Worm (Caenorhabditis elegans) whole organism, L4 larva: ENCODE data around the gene pyr-1.

ENCODE experiments used
- F10B5.3 ChIP-seq: sonication (generic microtip); optimal IDR thresholded peaks from 2 replicates; lab custom pipeline; 2016; ENCODE audit warnings: mild to moderate bottlenecking, missing genetic modification characterization, missing compliant biosample characterization
- F49E8.2 ChIP-seq: sonication (generic microtip); optimal IDR thresholded peaks from 2 replicates; lab custom pipeline; 2016; ENCODE audit warnings: missing compliant biosample characterization, mild to moderate bottlenecking, missing genetic modification characterization, borderline replicate concordance
- Y5F2A.4 ChIP-seq: fragments of 200-800 bp; sonication (Bioruptor generic); optimal IDR thresholded peaks from 2 replicates; lab custom pipeline; 2018; ENCODE audit warnings: mild to moderate bottlenecking, missing genetic modification characterization, missing compliant biosample characterization
- ZK546.5 ChIP-seq, 2 experiments: sonication (generic microtip); optimal IDR thresholded peaks; 2 replicates each; lab custom pipeline; 2017; ENCODE audit warnings: missing biosample characterization in 2 of 2, missing genetic modification characterization in 2 of 2
- ama-1 ChIP-seq: fragments of 150-350 bp; optimal IDR thresholded peaks from 2 replicates; lab custom pipeline; 2014; ENCODE audit warnings: inconsistent platforms, mixed read lengths
- arid-1 ChIP-seq: fragments of 200-800 bp; sonication (Bioruptor generic); conservative IDR thresholded peaks from 2 replicates; pipeline ENCODE4 v1.3.6; 2022; ENCODE audit warnings: missing genetic modification reagents, missing genetic modification characterization, missing compliant biosample characterization
- attf-4 ChIP-seq: sonication (generic microtip); optimal IDR thresholded peaks from 3 replicates; lab custom pipeline; 2017; ENCODE audit warnings: missing biosample characterization, missing genetic modification characterization
- ceh-20 ChIP-seq: fragments of 200-800 bp; sonication (Bioruptor generic); IDR thresholded peaks from 2 replicates; pipeline ENCODE4 v1.3.6; 2022; ENCODE audit warnings: missing genetic modification reagents, missing genetic modification characterization, missing compliant biosample characterization
- ceh-44 ChIP-seq: fragments of 200-800 bp; sonication (Bioruptor generic); IDR thresholded peaks from 2 replicates; pipeline ENCODE4 v1.3.6; 2022; ENCODE audit warnings: missing genetic modification reagents, missing genetic modification characterization, missing compliant biosample characterization
- ces-1 ChIP-seq: fragments of 150-350 bp; sonication (generic microtip); optimal IDR thresholded peaks from 4 replicates; lab custom pipeline; 2014; ENCODE audit warnings: missing biosample characterization, missing genetic modification reagents, missing genetic modification characterization
- daf-16 ChIP-seq, 3 experiments: sonication (generic microtip); optimal IDR thresholded peaks; 2 replicates each; lab custom pipeline; 2016 to 2017; ENCODE audit warnings: missing genetic modification characterization in 3 of 3, missing genetic modification reagents in 3 of 3, mild to moderate bottlenecking in 2 of 3, missing compliant biosample characterization in 2 of 3, missing biosample characterization in 1 of 3, moderate library complexity in 1 of 3
- dmd-8 ChIP-seq: fragments of 200-800 bp; sonication (Bioruptor generic); IDR thresholded peaks from 2 replicates; pipeline ENCODE4 v1.3.6; 2022; ENCODE audit warnings: missing genetic modification characterization, missing compliant biosample characterization
- dpl-1 ChIP-seq: fragments of 150-350 bp; optimal IDR thresholded peaks from 2 replicates; lab custom pipeline; 2014; ENCODE audit warnings: missing biosample characterization, missing genetic modification reagents, missing genetic modification characterization
- duxl-1 ChIP-seq: sonication (generic microtip); optimal IDR thresholded peaks from 2 replicates; lab custom pipeline; 2016; ENCODE audit warnings: mild to moderate bottlenecking, missing genetic modification characterization, moderate library complexity, missing compliant biosample characterization; ENCODE audit not compliant: poor library complexity
- dve-1 ChIP-seq: sonication (generic microtip); optimal IDR thresholded peaks from 2 replicates; lab custom pipeline; 2017; ENCODE audit warnings: antibody characterized with exemption, mild to moderate bottlenecking, missing genetic modification characterization, missing compliant biosample characterization; ENCODE audit not compliant: insufficient read depth
- egl-27 ChIP-seq: sonication (generic microtip); optimal IDR thresholded peaks from 3 replicates; lab custom pipeline; 2017; ENCODE audit warnings: missing biosample characterization, missing genetic modification reagents, missing genetic modification characterization
- egl-43 ChIP-seq: fragments of 200-800 bp; sonication (Bioruptor generic); IDR thresholded peaks from 2 replicates; pipeline ENCODE4 v1.3.6; 2022; ENCODE audit warnings: missing genetic modification reagents, missing genetic modification characterization, missing compliant biosample characterization
- fkh-10 ChIP-seq: fragments of 150-350 bp; optimal IDR thresholded peaks from 2 replicates; lab custom pipeline; 2014; ENCODE audit warnings: missing biosample characterization, missing genetic modification reagents, missing genetic modification characterization
- fos-1 ChIP-seq: fragments of 150-350 bp; optimal IDR thresholded peaks from 2 replicates; lab custom pipeline; 2014; ENCODE audit warnings: missing biosample characterization, missing genetic modification characterization
- gei-8 ChIP-seq: fragments of 200-800 bp; sonication (Bioruptor generic); optimal IDR thresholded peaks from 2 replicates; lab custom pipeline; 2018; ENCODE audit warnings: mild to moderate bottlenecking, missing genetic modification characterization, missing compliant biosample characterization
- hmg-1.1 ChIP-seq: fragments of 200-800 bp; sonication (Bioruptor generic); IDR thresholded peaks from 2 replicates; pipeline ENCODE4 v1.3.6; 2022; ENCODE audit warnings: missing genetic modification reagents, missing genetic modification characterization, missing compliant biosample characterization
- jun-1 ChIP-seq: fragments of 150-350 bp; optimal IDR thresholded peaks from 2 replicates; lab custom pipeline; 2014; ENCODE audit warnings: missing biosample characterization, missing genetic modification reagents, missing genetic modification characterization
- lim-7 ChIP-seq: fragments of 200-800 bp; sonication (Bioruptor generic); IDR thresholded peaks from 2 replicates; pipeline ENCODE4 v1.3.6; 2022; ENCODE audit warnings: missing genetic modification characterization, missing compliant biosample characterization
- lin-13 ChIP-seq: fragments of 150-350 bp; optimal IDR thresholded peaks from 2 replicates; lab custom pipeline; 2014; ENCODE audit warnings: missing biosample characterization, missing genetic modification reagents, missing genetic modification characterization
- lin-29 ChIP-seq: fragments of 200-800 bp; sonication (Bioruptor generic); IDR thresholded peaks from 2 replicates; pipeline ENCODE4 v1.3.6; 2022; ENCODE audit warnings: missing genetic modification reagents, missing genetic modification characterization, missing compliant biosample characterization
- lir-3 ChIP-seq: sonication (generic microtip); optimal IDR thresholded peaks from 2 replicates; lab custom pipeline; 2016; ENCODE audit warnings: mild to moderate bottlenecking, missing genetic modification characterization, missing compliant biosample characterization
- mep-1 ChIP-seq: fragments of 150-350 bp; sonication (generic microtip); optimal IDR thresholded peaks from 3 replicates; lab custom pipeline; 2014; ENCODE audit warnings: missing biosample characterization, missing genetic modification characterization
- mxl-3 ChIP-seq: fragments of 200-800 bp; sonication (Bioruptor generic); optimal IDR thresholded peaks from 2 replicates; lab custom pipeline; 2018; ENCODE audit warnings: mild to moderate bottlenecking, missing genetic modification characterization, missing compliant biosample characterization
- nhr-10 ChIP-seq: fragments of 150-350 bp; optimal IDR thresholded peaks from 2 replicates; lab custom pipeline; 2014; ENCODE audit warnings: missing biosample characterization, missing genetic modification characterization
- nhr-11 ChIP-seq: fragments of 150-350 bp; optimal IDR thresholded peaks from 2 replicates; lab custom pipeline; 2014; ENCODE audit warnings: missing biosample characterization, missing genetic modification characterization
- nhr-28 ChIP-seq: fragments of 150-350 bp; optimal IDR thresholded peaks from 2 replicates; lab custom pipeline; 2014; ENCODE audit warnings: missing biosample characterization, missing genetic modification characterization
- nhr-42 ChIP-seq: fragments of 200-800 bp; sonication (Bioruptor generic); IDR thresholded peaks from 2 replicates; pipeline ENCODE4 v1.3.6; 2022; ENCODE audit warnings: missing genetic modification characterization, missing compliant biosample characterization
- nhr-48 ChIP-seq: sonication (generic microtip); optimal IDR thresholded peaks from 2 replicates; lab custom pipeline; 2016; ENCODE audit warnings: mild to moderate bottlenecking, missing genetic modification characterization, missing compliant biosample characterization
- rbr-2 ChIP-seq: sonication (generic microtip); optimal IDR thresholded peaks from 2 replicates; lab custom pipeline; 2016; ENCODE audit warnings: missing genotype, missing genetic modification characterization, missing compliant biosample characterization
- set-16 ChIP-seq: fragments of 200-800 bp; sonication (Bioruptor generic); IDR thresholded peaks from 2 replicates; pipeline ENCODE4 v1.3.6; 2022; ENCODE audit warnings: missing genetic modification reagents, missing genetic modification characterization, missing compliant biosample characterization
- snpc-1.2 ChIP-seq: fragments of 200-800 bp; sonication (Bioruptor generic); IDR thresholded peaks from 2 replicates; pipeline ENCODE4 v1.3.6; 2022; ENCODE audit warnings: missing genetic modification reagents, missing genetic modification characterization, missing compliant biosample characterization
- spr-3 ChIP-seq: fragments of 200-800 bp; sonication (Bioruptor generic); optimal IDR thresholded peaks from 2 replicates; lab custom pipeline; 2018; ENCODE audit warnings: mild to moderate bottlenecking, missing genetic modification characterization, missing compliant biosample characterization
- unc-39 ChIP-seq: sonication (generic microtip); optimal IDR thresholded peaks from 2 replicates; lab custom pipeline; 2017; ENCODE audit warnings: missing biosample characterization, missing genetic modification characterization
- unc-62 ChIP-seq, 3 experiments: fragments of 150-350 bp in 1 of 3; sonication (generic microtip); optimal IDR thresholded peaks in 2 of 3; peaks in 1 of 3; 1 replicate in 1 of 3; 2 replicates in 2 of 3; lab custom pipeline; 2014 to 2017; ENCODE audit warnings: missing biosample characterization in 3 of 3, missing genetic modification characterization in 3 of 3, missing genetic modification reagents in 3 of 3, missing genotype in 1 of 3
- zag-1 ChIP-seq: fragments of 150-350 bp; optimal IDR thresholded peaks from 2 replicates; lab custom pipeline; 2014; ENCODE audit warnings: missing biosample characterization, missing genetic modification characterization
- zfp-2 ChIP-seq: sonication (generic microtip); optimal IDR thresholded peaks from 2 replicates; lab custom pipeline; 2016; ENCODE audit warnings: mild to moderate bottlenecking, missing genetic modification characterization, missing compliant biosample characterization
- ztf-7 ChIP-seq: fragments of 150-350 bp; optimal IDR thresholded peaks from 2 replicates; lab custom pipeline; 2014; ENCODE audit warnings: missing biosample characterization, missing genetic modification characterization

pyr-1 gene

ce11 chrII:8612470-8612869, 38.4 kb upstream of the pyr-1 start, which contains the start of gene T22C8.1:
Gene T22C8.1, plus strand, starts transcription at chrII:8612770.
- no peak for TF ChIP-seq ama-1 (lab: Kevin White, UChicago)
- TF ChIP-seq attf-4: no peak
- TF ChIP-seq fkh-10 (GFP tag; lab: Kevin White, UChicago): no peak
- no peak for TF ChIP-seq ces-1 (GFP tag; lab: Kevin White, UChicago)
- no peak for TF ChIP-seq dpl-1 (GFP tag; lab: Kevin White, UChicago)
- no peak for TF ChIP-seq nhr-11 (tag; lab: Kevin White, UChicago)
- no peak for TF ChIP-seq unc-39
- no peak for TF ChIP-seq ceh-20 (GFP tag; lab: Robert Waterston, UW)
- TF ChIP-seq arid-1: no peak

ce11 chrII:8616155-8616554, 34.8 kb upstream of the pyr-1 start:
- TF ChIP-seq egl-27 (tag; lab: Kevin White, UChicago) (no peak), unc-62 (GFP tag; optimal IDR thresholded peaks at IDR 0.05 in 1 of 2; lab: Kevin White, UChicago) (peak in 1 of 2 experiments; percentile 91), unc-62 (tag; optimal IDR thresholded peaks at IDR 0.05; lab: Kevin White, UChicago) (no peak), nhr-10 (tag; lab: Kevin White, UChicago) (no peak)

ce11 chrII:8617516-8617915, 33.4 kb upstream of the pyr-1 start, which contains the start of gene chhy-1:
Gene chhy-1, minus strand, starts transcription at chrII:8617616.
- TF ChIP-seq nhr-48 (tag; lab: Kevin White, UChicago): no peak
- TF ChIP-seq snpc-1.2 (GFP tag; lab: Robert Waterston, UW): no peak
- no peak for TF ChIP-seq F10B5.3 (tag; lab: Kevin White, UChicago)
- TF ChIP-seq daf-16 (GFP tag; optimal IDR thresholded peaks at IDR 0.05; lab: Kevin White, UChicago): no peak
- TF ChIP-seq daf-16 (tag; optimal IDR thresholded peaks at IDR 0.05; lab: Kevin White, UChicago): no peak
- TF ChIP-seq nhr-10 (tag; lab: Kevin White, UChicago): no peak
- no peak for TF ChIP-seq Y5F2A.4
- TF ChIP-seq rbr-2: no peak
- no peak for TF ChIP-seq gei-8
- TF ChIP-seq mxl-3 (GFP tag; lab: Kevin White, UChicago): no peak
- no peak for TF ChIP-seq jun-1 (tag; lab: Kevin White, UChicago)
- TF ChIP-seq dmd-8: no peak
- TF ChIP-seq dve-1 (tag; lab: Kevin White, UChicago): no peak
- no peak for TF ChIP-seq lir-3 (tag; lab: Kevin White, UChicago)
- TF ChIP-seq ceh-20 (GFP tag; lab: Robert Waterston, UW): no peak
- TF ChIP-seq lin-13 (GFP tag; lab: Kevin White, UChicago): no peak
- no peak for TF ChIP-seq lim-7
- TF ChIP-seq set-16: no peak
- TF ChIP-seq ztf-7 (tag; lab: Kevin White, UChicago): no peak
- TF ChIP-seq zfp-2: no peak
- no peak for TF ChIP-seq hmg-1.1 (GFP tag; lab: Robert Waterston, UW)

- TF ChIP-seq nhr-42 (GFP tag; lab: Robert Waterston, UW): no peak
- peak; percentile 14 for TF ChIP-seq nhr-28 (tag; lab: Kevin White, UChicago)
Measured at ce11 chrII:8621883-8622282, 29.0 kb upstream of the pyr-1 start, which contains the start of gene T22C8.3. Gene T22C8.3, minus strand, starts transcription at chrII:8621983.

- TF ChIP-seq dpl-1 (GFP tag; lab: Kevin White, UChicago): no peak
- TF ChIP-seq ces-1 (GFP tag; lab: Kevin White, UChicago): no peak
- no peak for TF ChIP-seq set-16
- TF ChIP-seq F49E8.2 (tag; lab: Kevin White, UChicago): no peak
- no peak for TF ChIP-seq zag-1 (tag; lab: Kevin White, UChicago)
- TF ChIP-seq ceh-44 (GFP tag; lab: Robert Waterston, UW): no peak
- no peak for TF ChIP-seq jun-1 (tag; lab: Kevin White, UChicago)
- no peak for TF ChIP-seq ZK546.5 (tag; optimal IDR thresholded peaks at IDR 0.05; lab: Kevin White, UChicago)
- no peak for TF ChIP-seq lin-13 (GFP tag; lab: Kevin White, UChicago)
- no peak for TF ChIP-seq fos-1
- TF ChIP-seq duxl-1 (tag; lab: Kevin White, UChicago): no peak
- no peak for TF ChIP-seq mep-1 (tag; lab: Kevin White, UChicago)
- no peak for TF ChIP-seq lin-29 (GFP tag; lab: Robert Waterston, UW)
- TF ChIP-seq egl-43 (GFP tag; lab: Robert Waterston, UW): no peak
- TF ChIP-seq spr-3 (GFP tag; lab: Kevin White, UChicago): no peak
Measured at ce11 chrII:8623396-8623795, 27.5 kb upstream of the pyr-1 start, which contains the start of gene T22C8.4. Gene T22C8.4, minus strand, starts transcription at chrII:8623496.
